Fruit fly (Drosophila melanogaster): ENCODE measurements around the gene CG31697.

CG31697 gene

dm6 chr2L:19533247-19533646, 2.0 kb upstream of the CG31697 start, which contains the start of gene CG33116 (continued):
- TF ChIP-seq odd (GFP tag; optimal IDR thresholded peaks at IDR 0.05), result peak; percentile 66
- peak; percentile 84 for TF ChIP-seq CG17361 (GFP tag; IDR thresholded peaks at IDR 0.05)
- peak; percentile 66 to 80 for TF ChIP-seq bsh (GFP tag; optimal IDR thresholded peaks at IDR 0.05)
- no peak for TF ChIP-seq abd-A (tag; optimal IDR thresholded peaks at IDR 0.05)
- peak; percentile 43; the same call in 2 of the 3 replicates for TF ChIP-seq otp (GFP tag; IDR thresholded peaks at IDR 0.05)
- peak; percentile 45 for TF ChIP-seq CG10147 (GFP tag; optimal IDR thresholded peaks at IDR 0.05)
- TF ChIP-seq CG4854 (GFP tag; optimal IDR thresholded peaks at IDR 0.05), result peak; percentile 70
- peak; percentile 82 for TF ChIP-seq phol (tag; optimal IDR thresholded peaks at IDR 0.05)
- TF ChIP-seq Dip3 (GFP tag; optimal IDR thresholded peaks at IDR 0.05), result peak; percentile 85
- 0 out of 4 replicates have a peak, but pooled peaks have one; percentile 35 for TF ChIP-seq Dll (GFP tag; IDR thresholded peaks at IDR 0.05; ENCODE audit: partially characterized antibody)
- TF ChIP-seq Deaf1 (tag; optimal IDR thresholded peaks at IDR 0.05), result peak; percentile 42
- TF ChIP-seq Elba2 (GFP tag; optimal IDR thresholded peaks at IDR 0.05), result peak; percentile 12
- TF ChIP-seq Doc3 (GFP tag; IDR thresholded peaks at IDR 0.05; ENCODE audit: partially characterized antibody), result no peak
- TF ChIP-seq ttk (GFP tag; IDR thresholded peaks at IDR 0.05), result peak; percentile 75
- TF ChIP-seq chm (GFP tag; IDR thresholded peaks at IDR 0.05), result peak; percentile 86
- peak; percentile 38 for TF ChIP-seq CG13894 (tag; optimal IDR thresholded peaks at IDR 0.05)
- TF ChIP-seq CG31365 (tag; optimal IDR thresholded peaks at IDR 0.05), result peak; percentile 37
- peak; percentile 70 for TF ChIP-seq da (GFP tag; optimal IDR thresholded peaks at IDR 0.05)
- peak; percentile 87 for TF ChIP-seq vfl (GFP tag; optimal IDR thresholded peaks at IDR 0.05)
- TF ChIP-seq CG14965 (GFP tag; optimal IDR thresholded peaks at IDR 0.05; ENCODE audit: borderline replicate concordance), result peak; percentile 44
- TF ChIP-seq BtbVII (GFP tag; optimal IDR thresholded peaks at IDR 0.05), result peak; percentile 68
- TF ChIP-seq D19A (tag; optimal IDR thresholded peaks at IDR 0.05), result peak; percentile 75
- TF ChIP-seq CG18619 (GFP tag; optimal IDR thresholded peaks at IDR 0.05), result peak; percentile 82
- TF ChIP-seq CTCF (GFP tag; optimal IDR thresholded peaks at IDR 0.05), result peak; percentile 30
- TF ChIP-seq Abd-B (GFP tag; optimal IDR thresholded peaks at IDR 0.05), result peak; percentile 52
- TF ChIP-seq Asciz (GFP tag; optimal IDR thresholded peaks at IDR 0.05), result peak; percentile 68
- TF ChIP-seq CG9876 (GFP tag; optimal IDR thresholded peaks at IDR 0.05), result peak; percentile 69
- peak; percentile 36 for TF ChIP-seq kay (GFP tag; optimal IDR thresholded peaks at IDR 0.05)
- TF ChIP-seq CG7556 (GFP tag; optimal IDR thresholded peaks at IDR 0.05), result peak; percentile 79
- peak; percentile 65 for TF ChIP-seq CG16863 (GFP tag; optimal IDR thresholded peaks at IDR 0.05)
- TF ChIP-seq HLH4C (GFP tag; IDR thresholded peaks at IDR 0.05; ENCODE audit: partially characterized antibody), result no peak
- peak; percentile 80 for TF ChIP-seq Side (GFP tag; optimal IDR thresholded peaks at IDR 0.05)
- TF ChIP-seq lbe (GFP tag; optimal IDR thresholded peaks at IDR 0.05), result peak; percentile 86
- TF ChIP-seq insv (GFP tag; optimal IDR thresholded peaks at IDR 0.05), result peak in 1 of 2 experiments; percentile 25
- TF ChIP-seq CG7786 (GFP tag; optimal IDR thresholded peaks at IDR 0.05), result peak; percentile 85
- peak; percentile 68 for TF ChIP-seq Optix (GFP tag; IDR thresholded peaks at IDR 0.05)
- peak; percentile 83 for TF ChIP-seq nmo (GFP tag; optimal IDR thresholded peaks at IDR 0.05)
- peak; percentile 56 for TF ChIP-seq Spps (tag; optimal IDR thresholded peaks at IDR 0.05)
- peak; percentile 51 for TF ChIP-seq CG14050 (GFP tag; IDR thresholded peaks at IDR 0.05)
- peak; percentile 42 for TF ChIP-seq CG8359 (GFP tag; optimal IDR thresholded peaks at IDR 0.05; ENCODE audit: borderline replicate concordance)
- peak; percentile 75 for TF ChIP-seq tgo (GFP tag; IDR thresholded peaks at IDR 0.05)
- TF ChIP-seq nerfin-2 (GFP tag; IDR thresholded peaks at IDR 0.05; ENCODE audit: partially characterized antibody), result 0 out of 2 replicates have a peak, but pooled peaks have one; percentile 15
- peak; percentile 45 for TF ChIP-seq CG12299 (tag; optimal IDR thresholded peaks at IDR 0.05)
- peak; percentile 73 for TF ChIP-seq Six4 (GFP tag; optimal IDR thresholded peaks at IDR 0.05)
- peak; percentile 40 for TF ChIP-seq Jarid2 (GFP tag; optimal IDR thresholded peaks at IDR 0.05)
- TF ChIP-seq exex (tag; optimal IDR thresholded peaks at IDR 0.05), result peak; percentile 26
- peak; percentile 27; the same call in 1 of the 2 replicates for TF ChIP-seq Bgb (GFP tag; IDR thresholded peaks at IDR 0.05; ENCODE audit: partially characterized antibody)
- peak; percentile 20 for TF ChIP-seq corto (GFP tag; optimal IDR thresholded peaks at IDR 0.05)
- peak; percentile 19 for TF ChIP-seq CG10565 (GFP tag; optimal IDR thresholded peaks at IDR 0.05)
- peak; percentile 58 for TF ChIP-seq bbx (GFP tag; IDR thresholded peaks at IDR 0.05; ENCODE audit: partially characterized antibody)

All from whole organism, embryonic.